Worm (Caenorhabditis elegans) whole organism, midembryonic: ENCODE measurements around the gene srsx-33.

ENCODE experiments used
- T22C8.4 ChIP-seq: fragments of 200-800 bp; sonication (Bioruptor generic); IDR thresholded peaks from 2 replicates; pipeline ENCODE4 v1.3.6; 2022; ENCODE audit warnings: missing genetic modification characterization, missing compliant biosample characterization
- flt-1 ChIP-seq: fragments of 200-800 bp; sonication (Bioruptor generic); IDR thresholded peaks from 2 replicates; pipeline ENCODE4 v1.3.6; 2022; ENCODE audit warnings: missing genetic modification characterization, missing compliant biosample characterization
- med-1 ChIP-seq: sonication (generic microtip); optimal IDR thresholded peaks from 2 replicates; lab custom pipeline; 2017; ENCODE audit warnings: missing genetic modification characterization, mild to moderate bottlenecking, missing compliant biosample characterization, antibody characterized with exemption, missing genetic modification reagents; ENCODE audit not compliant: insufficient read depth
- ref-1 ChIP-seq: fragments of 200-800 bp; sonication (Bioruptor generic); conservative IDR thresholded peaks from 2 replicates; pipeline ENCODE4 v1.3.6; 2022; ENCODE audit warnings: missing genetic modification reagents, missing genetic modification characterization, missing compliant biosample characterization
- tab-1 ChIP-seq: fragments of 200-800 bp; sonication (Bioruptor generic); IDR thresholded peaks from 2 replicates; pipeline ENCODE4 v1.3.6; 2022; ENCODE audit warnings: missing genetic modification characterization, missing compliant biosample characterization

DNA sequence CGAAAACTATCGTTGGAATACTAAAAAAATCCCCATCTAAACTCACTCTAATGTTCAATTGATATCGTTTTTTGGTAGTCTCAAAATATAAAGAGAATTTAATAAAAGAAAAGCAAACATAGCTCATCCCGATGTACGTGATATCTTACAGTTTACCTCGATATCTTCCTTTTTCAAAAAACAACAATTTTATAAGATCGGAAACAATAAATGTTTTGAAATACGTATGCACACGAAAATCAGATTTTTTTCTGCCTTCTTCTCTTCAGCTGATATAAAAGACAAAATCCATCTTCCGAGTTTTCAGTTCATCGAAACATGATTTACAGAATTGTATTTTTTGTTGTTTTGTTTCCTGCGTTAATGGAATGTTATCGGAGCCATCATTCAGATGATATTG lies 18.7 kb upstream of the srsx-33 start, which contains the start of gene clec-222:
- TF ChIP-seq T22C8.4 (no peak), med-1 (GFP tag; lab: Kevin White, UChicago) (no peak), flt-1 (no peak), tab-1 (GFP tag; lab: Robert Waterston, UW) (no peak), ref-1 (GFP tag; lab: Robert Waterston, UW) (no peak)
